Fruit fly (Drosophila melanogaster) whole organism, embryonic: ENCODE measurements around the gene mts.
A peak's percentile ranks its signal among the peaks of the same experiment; 100 is the strongest.

Source experiments
- Asciz ChIP-seq: fragments of 200-800 bp; sonication (Bioruptor generic); optimal IDR thresholded peaks from 2 replicates; lab custom pipeline; 2017; ENCODE audit warnings: missing biosample characterization, mild to moderate bottlenecking, missing genetic modification characterization, missing genetic modification reagents
- Atf-2 ChIP-seq: fragments of 200-800 bp; sonication (Bioruptor generic); optimal IDR thresholded peaks from 2 replicates; lab custom pipeline; 2016; ENCODE audit warnings: missing biosample characterization, missing genetic modification characterization
- CG10565 ChIP-seq: fragments of 200-800 bp; sonication (Bioruptor generic); optimal IDR thresholded peaks from 3 replicates; lab custom pipeline; 2016; ENCODE audit warnings: missing biosample characterization, mild to moderate bottlenecking, missing genetic modification characterization
- CG11085 ChIP-seq: fragments of 200-800 bp; sonication (Bioruptor generic); IDR thresholded peaks from 2 replicates; pipeline ENCODE4 v1.3.6; 2022; ENCODE audit warnings: missing biosample characterization, missing genetic modification characterization
- CG1233 ChIP-seq: fragments of 200-800 bp; sonication (Bioruptor generic); optimal IDR thresholded peaks from 4 replicates; lab custom pipeline; 2018; ENCODE audit warnings: missing biosample characterization, mild to moderate bottlenecking, missing genetic modification characterization
- CG12769 ChIP-seq: fragments of 200-800 bp; sonication (Bioruptor generic); optimal IDR thresholded peaks from 2 replicates; lab custom pipeline; 2019; ENCODE audit warnings: missing biosample characterization, mild to moderate bottlenecking, missing genetic modification characterization, moderate library complexity
- CG13123 ChIP-seq: fragments of 200-800 bp; sonication (Bioruptor generic); optimal IDR thresholded peaks from 2 replicates; lab custom pipeline; 2016; ENCODE audit warnings: missing biosample characterization, missing genetic modification characterization
- CG13296 ChIP-seq: fragments of 200-800 bp; sonication (Bioruptor generic); optimal IDR thresholded peaks from 3 replicates; lab custom pipeline; 2018; ENCODE audit warnings: missing biosample characterization, mild to moderate bottlenecking, missing genetic modification characterization
- CG14050 ChIP-seq: fragments of 200-800 bp; sonication (Bioruptor generic); IDR thresholded peaks from 3 replicates; pipeline ENCODE4 v1.3.6; 2022; ENCODE audit warnings: missing biosample characterization, missing genetic modification characterization
- CG14667 ChIP-seq: fragments of 200-800 bp; sonication (Bioruptor generic); IDR thresholded peaks from 2 replicates; pipeline ENCODE4 v1.3.6; 2022; ENCODE audit warnings: missing biosample characterization, missing genetic modification characterization
- CG15073 ChIP-seq: fragments of 200-800 bp; sonication (Bioruptor generic); optimal IDR thresholded peaks from 2 replicates; lab custom pipeline; 2016; ENCODE audit warnings: missing biosample characterization, missing genetic modification characterization
- CG17359 ChIP-seq: fragments of 200-800 bp; sonication (Bioruptor generic); optimal IDR thresholded peaks from 3 replicates; lab custom pipeline; 2018; ENCODE audit warnings: missing biosample characterization, mild to moderate bottlenecking, missing genetic modification characterization, moderate library complexity
- CG3281 ChIP-seq: fragments of 200-800 bp; sonication (Bioruptor generic); optimal IDR thresholded peaks from 3 replicates; lab custom pipeline; 2017; ENCODE audit warnings: missing biosample characterization, mild to moderate bottlenecking, missing genetic modification characterization
- CG9609 ChIP-seq: fragments of 200-800 bp; sonication (Bioruptor generic); optimal IDR thresholded peaks from 3 replicates; lab custom pipeline; 2016; ENCODE audit warnings: missing biosample characterization, missing genetic modification characterization
- Chrac-16 ChIP-seq: fragments of 200-800 bp; sonication (Bioruptor generic); optimal IDR thresholded peaks from 3 replicates; lab custom pipeline; 2016; ENCODE audit warnings: missing biosample characterization, missing genetic modification characterization
- D ChIP-seq, 2 experiments: fragments of 200-800 bp in 1 of 2; fragments of >200 bp in 1 of 2; sonication (Bioruptor generic) in 1 of 2; optimal IDR thresholded peaks; 2 replicates in 1 of 2; 3 replicates in 1 of 2; lab custom pipeline; 2017; ENCODE audit warnings: mild to moderate bottlenecking in 1 of 2, missing biosample characterization in 1 of 2, missing genetic modification characterization in 1 of 2, missing genetic modification reagents in 1 of 2
- Dll ChIP-seq: fragments of 200-800 bp; sonication (Bioruptor generic); IDR thresholded peaks from 4 replicates; pipeline ENCODE4 v1.3.6; 2022; ENCODE audit warnings: missing biosample characterization, missing genetic modification characterization; ENCODE audit not compliant: partially characterized antibody
- Dp ChIP-seq: fragments of 200-800 bp; sonication (Bioruptor generic); optimal IDR thresholded peaks from 2 replicates; lab custom pipeline; 2018; ENCODE audit warnings: missing biosample characterization, mild to moderate bottlenecking, missing genetic modification characterization, moderate library complexity
- Ets65A ChIP-seq: fragments of 200-800 bp; sonication (Bioruptor generic); peaks from one replicate; lab custom pipeline; 2016; ENCODE audit warnings: missing biosample characterization, missing genetic modification characterization
- Ets97D ChIP-seq: fragments of 200-800 bp; sonication (Bioruptor generic); optimal IDR thresholded peaks from 3 replicates; lab custom pipeline; 2016; ENCODE audit warnings: missing biosample characterization, missing genetic modification characterization
- Gsc ChIP-seq: fragments of 200-800 bp; sonication (Bioruptor generic); IDR thresholded peaks from 2 replicates; pipeline ENCODE4 v1.3.6; 2022; ENCODE audit warnings: missing biosample characterization, missing genetic modification characterization
- HmgZ ChIP-seq: fragments of 200-800 bp; sonication (Bioruptor generic); optimal IDR thresholded peaks from 2 replicates; lab custom pipeline; 2018; ENCODE audit warnings: missing biosample characterization, mild to moderate bottlenecking, missing genetic modification characterization
- Hmr ChIP-seq: fragments of 200-800 bp; sonication (Bioruptor generic); optimal IDR thresholded peaks from 3 replicates; lab custom pipeline; 2017; ENCODE audit warnings: mild to moderate bottlenecking, missing biosample characterization, missing genetic modification reagents, missing genetic modification characterization
- Mad ChIP-seq: fragments of 200-800 bp; sonication (Bioruptor generic); optimal IDR thresholded peaks from 2 replicates; lab custom pipeline; 2016; ENCODE audit warnings: missing biosample characterization, missing genetic modification characterization
- Mrtf ChIP-seq: fragments of 200-800 bp; sonication (Bioruptor generic); IDR thresholded peaks from 3 replicates; pipeline ENCODE4 v1.3.6; 2022; ENCODE audit warnings: missing biosample characterization, missing genetic modification characterization
- Myb ChIP-seq: fragments of 200-800 bp; sonication (Bioruptor generic); optimal IDR thresholded peaks from 2 replicates; lab custom pipeline; 2016; ENCODE audit warnings: missing biosample characterization, missing genetic modification characterization
- Neu2 ChIP-seq: fragments of 200-800 bp; sonication (Bioruptor generic); optimal IDR thresholded peaks from 3 replicates; lab custom pipeline; 2016; ENCODE audit warnings: missing biosample characterization, missing genetic modification characterization, borderline replicate concordance
- Oaz ChIP-seq: fragments of 200-800 bp; sonication (Bioruptor generic); IDR thresholded peaks from 2 replicates; pipeline ENCODE4 v1.3.6; 2022; ENCODE audit warnings: missing biosample characterization, missing genetic modification characterization
- Poxn ChIP-seq: fragments of 200-800 bp; sonication (Bioruptor generic); IDR thresholded peaks from 2 replicates; pipeline ENCODE4 v1.3.6; 2022; ENCODE audit warnings: missing biosample characterization, missing genetic modification characterization
- Rfx ChIP-seq: fragments of 200-800 bp; sonication (Bioruptor generic); IDR thresholded peaks from 2 replicates; pipeline ENCODE4 v1.3.6; 2022; ENCODE audit warnings: missing biosample characterization, missing genetic modification characterization
- bigmax ChIP-seq: fragments of 200-800 bp; sonication (Bioruptor generic); optimal IDR thresholded peaks from 2 replicates; lab custom pipeline; 2018; ENCODE audit warnings: missing biosample characterization, mild to moderate bottlenecking, missing genetic modification characterization
- bsh ChIP-seq, 2 experiments: fragments of 200-800 bp; sonication (Bioruptor generic); optimal IDR thresholded peaks; 2 replicates each; lab custom pipeline; 2017 to 2018; ENCODE audit warnings: mild to moderate bottlenecking in 2 of 2, missing biosample characterization in 2 of 2, missing genetic modification characterization in 2 of 2, moderate library complexity in 1 of 2
- caup ChIP-seq: fragments of 200-800 bp; sonication (Bioruptor generic); optimal IDR thresholded peaks from 3 replicates; lab custom pipeline; 2017; ENCODE audit warnings: missing biosample characterization, mild to moderate bottlenecking, missing genetic modification characterization, moderate library complexity; ENCODE audit not compliant: severe bottlenecking
- cg ChIP-seq: fragments of 200-800 bp; sonication (Bioruptor generic); optimal IDR thresholded peaks from 3 replicates; lab custom pipeline; 2019; ENCODE audit warnings: missing biosample characterization, mild to moderate bottlenecking, missing genetic modification characterization, moderate library complexity
- chif ChIP-seq, 2 experiments: fragments of 200-800 bp; sonication (Bioruptor generic); optimal IDR thresholded peaks; 3 replicates each; lab custom pipeline; 2016; ENCODE audit warnings: missing biosample characterization in 2 of 2, missing genetic modification characterization in 2 of 2
- cwo ChIP-seq: fragments of 200-800 bp; sonication (Bioruptor generic); optimal IDR thresholded peaks from 3 replicates; lab custom pipeline; 2017; ENCODE audit warnings: missing biosample characterization, missing genetic modification characterization, mild to moderate bottlenecking, moderate library complexity, missing genetic modification reagents
- exex ChIP-seq: fragments of 200-800 bp; sonication (Bioruptor generic); optimal IDR thresholded peaks from 4 replicates; lab custom pipeline; 2018; ENCODE audit warnings: missing biosample characterization, mild to moderate bottlenecking, missing genetic modification characterization, moderate library complexity
- gem ChIP-seq: fragments of 200-800 bp; sonication (Bioruptor generic); optimal IDR thresholded peaks from 2 replicates; lab custom pipeline; 2019; ENCODE audit warnings: missing biosample characterization, mild to moderate bottlenecking, missing genetic modification characterization, moderate library complexity
- mam ChIP-seq: fragments of 200-800 bp; sonication (Bioruptor generic); optimal IDR thresholded peaks from 3 replicates; lab custom pipeline; 2016; ENCODE audit warnings: missing biosample characterization, missing genetic modification characterization
- mirr ChIP-seq: fragments of 200-800 bp; sonication (Bioruptor generic); optimal IDR thresholded peaks from 3 replicates; lab custom pipeline; 2018; ENCODE audit warnings: missing biosample characterization, mild to moderate bottlenecking, missing genetic modification characterization
- p53 ChIP-seq: fragments of 200-800 bp; sonication (Bioruptor generic); optimal IDR thresholded peaks from 2 replicates; lab custom pipeline; 2016; ENCODE audit warnings: missing biosample characterization, missing genetic modification characterization
- pb ChIP-seq: fragments of 200-800 bp; sonication (Bioruptor generic); optimal IDR thresholded peaks from 3 replicates; lab custom pipeline; 2016; ENCODE audit warnings: missing biosample characterization, missing genetic modification characterization
- pros ChIP-seq: fragments of 200-800 bp; sonication (Bioruptor generic); optimal IDR thresholded peaks from 3 replicates; lab custom pipeline; 2019; ENCODE audit warnings: missing biosample characterization, mild to moderate bottlenecking, missing genetic modification characterization, moderate library complexity
- rib ChIP-seq: fragments of 200-800 bp; sonication (Bioruptor generic); IDR thresholded peaks from 2 replicates; pipeline ENCODE4 v1.3.6; 2022; ENCODE audit warnings: missing biosample characterization, missing genetic modification characterization
- scrt ChIP-seq: fragments of 200-800 bp; sonication (Bioruptor generic); optimal IDR thresholded peaks from 2 replicates; lab custom pipeline; 2018; ENCODE audit warnings: missing biosample characterization, mild to moderate bottlenecking, missing genetic modification characterization, moderate library complexity
- sens ChIP-seq: fragments of 200-800 bp; sonication (Bioruptor generic); peaks from one replicate; lab custom pipeline; 2016; ENCODE audit warnings: missing biosample characterization, missing genetic modification characterization
- tup ChIP-seq: fragments of 200-800 bp; sonication (Bioruptor generic); optimal IDR thresholded peaks from 2 replicates; lab custom pipeline; 2016; ENCODE audit warnings: missing biosample characterization, mild to moderate bottlenecking, missing genetic modification characterization, moderate library complexity
- zen ChIP-seq: fragments of 200-800 bp; sonication (Bioruptor generic); optimal IDR thresholded peaks from 3 replicates; lab custom pipeline; 2018; ENCODE audit warnings: missing biosample characterization, mild to moderate bottlenecking, missing genetic modification characterization, moderate library complexity
- zfh2 ChIP-seq: fragments of 200-800 bp; sonication (Bioruptor generic); optimal IDR thresholded peaks from 2 replicates; lab custom pipeline; 2016; ENCODE audit warnings: missing biosample characterization, missing genetic modification characterization

mts gene

dm6 chr2L:7871821-7872524, 44.5 kb downstream of the mts start (continued):
- TF ChIP-seq CG14667 = 0 out of 2 replicates have a peak, but pooled peaks have one; percentile 23
- TF ChIP-seq mirr = no peak
- TF ChIP-seq Atf-2 (GFP tag; lab: Kevin White, UChicago) = no peak
- TF ChIP-seq tup (GFP tag; lab: Kevin White, UChicago) = no peak
- TF ChIP-seq Mrtf (GFP tag; lab: Robert Waterston, UW) = no peak
- TF ChIP-seq CG3281 (GFP tag; lab: Kevin White, UChicago) = peak; percentile 67
- peak in 1 of 2 experiments; percentile 3 for TF ChIP-seq bsh (GFP tag; optimal IDR thresholded peaks at IDR 0.05; lab: Kevin White, UChicago)
- TF ChIP-seq Hmr (GFP tag; lab: Kevin White, UChicago) = peak; percentile 78
- TF ChIP-seq zfh2 = peak; percentile 21
- TF ChIP-seq Poxn = no peak
- TF ChIP-seq Ets65A (GFP tag; lab: Kevin White, UChicago) = no peak
- no peak for TF ChIP-seq exex (tag; lab: Kevin White, UChicago)
- TF ChIP-seq HmgZ = peak; percentile 17
- TF ChIP-seq CG12769 (tag; lab: Kevin White, UChicago) = peak; percentile 10
- TF ChIP-seq rib (GFP tag; lab: Robert Waterston, UW) = no peak
- peak; percentile 16 for TF ChIP-seq Asciz
- TF ChIP-seq caup (GFP tag; lab: Kevin White, UChicago) = peak; percentile 58
- TF ChIP-seq Myb (GFP tag; lab: Kevin White, UChicago) = no peak
- TF ChIP-seq pb (GFP tag; lab: Kevin White, UChicago) = no peak
- TF ChIP-seq Oaz (GFP tag; lab: Robert Waterston, UW) = no peak
- TF ChIP-seq zen (tag; lab: Kevin White, UChicago) = no peak
- TF ChIP-seq Ets97D (GFP tag; lab: Kevin White, UChicago) = no peak
- no peak for TF ChIP-seq bigmax (GFP tag; lab: Kevin White, UChicago)
- no peak for TF ChIP-seq Mad
- no peak for TF ChIP-seq Gsc (GFP tag; lab: Robert Waterston, UW)
- no peak for TF ChIP-seq CG10565 (GFP tag; lab: Kevin White, UChicago)
- no peak for TF ChIP-seq CG13123
- TF ChIP-seq CG14050 = no peak
- peak; percentile 86 for TF ChIP-seq sens (GFP tag; lab: Kevin White, UChicago)
- TF ChIP-seq p53 = no peak
- TF ChIP-seq scrt (GFP tag; lab: Kevin White, UChicago) = peak; percentile 63
- TF ChIP-seq cg (GFP tag; lab: Kevin White, UChicago) = no peak
- peak; percentile 49 for TF ChIP-seq cwo
- TF ChIP-seq pros (GFP tag; lab: Kevin White, UChicago) = no peak
- peak; percentile 60 for TF ChIP-seq CG17359
- TF ChIP-seq CG9609 (GFP tag; lab: Kevin White, UChicago) = peak; percentile 18
- no peak for TF ChIP-seq D (optimal IDR thresholded peaks at IDR 0.05; lab: Kevin White, UChicago)
- peak; percentile 17 for TF ChIP-seq D (GFP tag; optimal IDR thresholded peaks at IDR 0.05; lab: Kevin White, UChicago)
- no peak for TF ChIP-seq CG11085 (GFP tag; lab: Robert Waterston, UW)
- TF ChIP-seq Dll (GFP tag; lab: Robert Waterston, UW) = no peak
- no peak for TF ChIP-seq Neu2 (GFP tag; lab: Kevin White, UChicago)
- TF ChIP-seq CG1233 (GFP tag; lab: Kevin White, UChicago) = no peak
- no peak for TF ChIP-seq CG15073 (GFP tag; lab: Kevin White, UChicago)
- TF ChIP-seq CG13296 = peak; percentile 34
- TF ChIP-seq Rfx = peak; percentile 27; the same call in 1 of the 2 replicates
- no peak for TF ChIP-seq Dp
- TF ChIP-seq chif (GFP tag; optimal IDR thresholded peaks at IDR 0.05; lab: Kevin White, UChicago) = peak in 1 of 2 experiments; percentile 16
- TF ChIP-seq Chrac-16 = no peak
- TF ChIP-seq gem = peak; percentile 79
- peak; percentile 41 for TF ChIP-seq mam (GFP tag; lab: Kevin White, UChicago)
